Fruit fly (Drosophila melanogaster): ENCODE results near the gene CG5555.

The CG5555 gene

DNA sequence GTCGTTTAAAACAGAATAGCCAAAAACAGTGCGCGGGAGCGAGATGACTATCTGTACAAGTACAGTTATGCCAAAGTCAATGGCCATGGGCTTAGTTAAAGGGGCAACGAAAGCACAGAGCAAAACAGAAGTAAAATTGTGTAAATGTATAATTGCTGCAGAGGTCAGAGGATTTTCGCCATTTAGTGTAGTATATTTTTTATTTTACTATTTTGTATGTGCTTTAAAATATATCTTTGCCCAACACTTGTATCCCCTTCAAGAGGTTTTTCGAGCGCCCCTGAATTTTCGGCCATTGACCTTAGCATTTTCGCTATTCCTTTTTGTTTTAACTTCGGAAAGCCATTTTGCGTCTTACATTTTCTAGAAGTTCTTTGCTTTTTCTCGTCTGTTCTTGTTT, 22.3 kb downstream of the CG5555 start (continued):
- TF ChIP-seq gfzf (GFP tag; optimal IDR thresholded peaks at IDR 0.05) (no peak), CG11085 (GFP tag; IDR thresholded peaks at IDR 0.05) (no peak), CG8388 (GFP tag; optimal IDR thresholded peaks at IDR 0.05) (peak; percentile 13), YL-1 (GFP tag; optimal IDR thresholded peaks at IDR 0.05) (no peak), dm (GFP tag; optimal IDR thresholded peaks at IDR 0.05) (no peak), bowl (GFP tag; IDR thresholded peaks at IDR 0.05) (no peak), ase (GFP tag; IDR thresholded peaks at IDR 0.05) (no peak), pros (GFP tag; optimal IDR thresholded peaks at IDR 0.05) (no peak), E2f2 (GFP tag; IDR thresholded peaks at IDR 0.05) (no peak), hb (GFP tag; IDR thresholded peaks at IDR 0.05; ENCODE audit: partially characterized antibody) (no peak), unpg (GFP tag; optimal IDR thresholded peaks at IDR 0.05) (peak; percentile 3), Pdp1 (GFP tag; optimal IDR thresholded peaks at IDR 0.05) (no peak), Dfd (GFP tag; optimal IDR thresholded peaks at IDR 0.05) (no peak), CG9437 (GFP tag; optimal IDR thresholded peaks at IDR 0.05) (no peak), Fer2 (tag; optimal IDR thresholded peaks at IDR 0.05) (no peak), sug (tag; optimal IDR thresholded peaks at IDR 0.05) (no peak), gro (GFP tag; optimal IDR thresholded peaks at IDR 0.05) (no peak), CG43689 (GFP tag; IDR thresholded peaks at IDR 0.05) (no peak), so (GFP tag; IDR thresholded peaks at IDR 0.05) (no peak), tup (GFP tag; optimal IDR thresholded peaks at IDR 0.05) (no peak), wdn (GFP tag; IDR thresholded peaks at IDR 0.05) (no peak), Nf-YA (GFP tag; IDR thresholded peaks at IDR 0.05) (no peak), phol (tag; optimal IDR thresholded peaks at IDR 0.05) (peak; percentile 31), Optix (GFP tag; IDR thresholded peaks at IDR 0.05) (no peak), Hand (GFP tag; optimal IDR thresholded peaks at IDR 0.05) (no peak), Ptx1 (GFP tag; IDR thresholded peaks at IDR 0.05) (peak; percentile 28; the same call in 1 of the 2 replicates), ken (GFP tag; IDR thresholded peaks at IDR 0.05) (peak; percentile 23; the same call in 1 of the 3 replicates), CG17361 (GFP tag; IDR thresholded peaks at IDR 0.05) (no peak), CG8944 (GFP tag; optimal IDR thresholded peaks at IDR 0.05) (no peak), CG4707 (GFP tag; optimal IDR thresholded peaks at IDR 0.05) (no peak), prd (optimal IDR thresholded peaks at IDR 0.05) (no peak), prd (GFP tag; IDR thresholded peaks at IDR 0.05) (peak; percentile 49; the same call in 2 of the 3 replicates), Med (GFP tag) (peak; percentile 80), slou (GFP tag; optimal IDR thresholded peaks at IDR 0.05) (no peak), pzg (GFP tag; optimal IDR thresholded peaks at IDR 0.05) (no peak), nmo (GFP tag; optimal IDR thresholded peaks at IDR 0.05) (peak; percentile 7), CG4730 (GFP tag; IDR thresholded peaks at IDR 0.05) (peak; percentile 24; the same call in 1 of the 2 replicates), CG8478 (optimal IDR thresholded peaks at IDR 0.05) (no peak), CG11247 (GFP tag; IDR thresholded peaks at IDR 0.05) (no peak), HLHmδ (GFP tag; optimal IDR thresholded peaks at IDR 0.05) (no peak), CG17612 (GFP tag; IDR thresholded peaks at IDR 0.05) (no peak), ara (GFP tag; IDR thresholded peaks at IDR 0.05) (no peak), Hr39 (optimal IDR thresholded peaks at IDR 0.05) (no peak), kni (GFP tag; optimal IDR thresholded peaks at IDR 0.05) (no peak), Kr (GFP tag; optimal IDR thresholded peaks at IDR 0.05) (no peak), cwo (GFP tag; optimal IDR thresholded peaks at IDR 0.05) (no peak), pan (optimal IDR thresholded peaks at IDR 0.05) (no peak), pan (GFP tag; optimal IDR thresholded peaks at IDR 0.05 in 1 of 2, IDR thresholded peaks at IDR 0.05 in 1 of 2) (peak in 1 of 2 experiments; percentile 29), CG14667 (GFP tag; IDR thresholded peaks at IDR 0.05) (peak; percentile 32; the same call in 1 of the 2 replicates), hkb (optimal IDR thresholded peaks at IDR 0.05) (no peak), hkb (GFP tag; IDR thresholded peaks at IDR 0.05) (peak; percentile 19; the same call in 1 of the 2 replicates), dmrt99B (tag; optimal IDR thresholded peaks at IDR 0.05) (peak; percentile 21), CG9609 (GFP tag; optimal IDR thresholded peaks at IDR 0.05) (no peak)
